Worm (Caenorhabditis elegans): ENCODE results near the gene msp-57.
A peak's percentile ranks its signal among the peaks of the same experiment; 100 is the strongest.

- TF ChIP-seq med-1 (GFP tag; optimal IDR thresholded peaks at IDR 0.05; ENCODE audit: insufficient read depth) (peak; percentile 52), T22C8.4 (GFP tag; IDR thresholded peaks at IDR 0.05) (no peak; the same call in none of the 2 replicates), ztf-29 (GFP tag; IDR thresholded peaks at IDR 0.05) (no peak)
These were observed 23.6 kb upstream of the msp-57 start for ce11 chrIV:5038744-5039143.

Measured in whole organism, midembryonic.